Worm (Caenorhabditis elegans) whole organism, L4 larva: Measurements from ENCODE around the gene cht-1.

ENCODE experiments used
- lin-39 ChIP-seq: fragments of 150-350 bp; optimal IDR thresholded peaks from 2 replicates; lab custom pipeline; 2014; ENCODE audit warnings: missing biosample characterization, missing genetic modification reagents, missing genetic modification characterization
- mes-2 ChIP-seq: sonication (generic microtip); optimal IDR thresholded peaks from 2 replicates; lab custom pipeline; 2016; ENCODE audit warnings: missing genotype, mild to moderate bottlenecking, missing genetic modification characterization, missing compliant biosample characterization; ENCODE audit not compliant: poor library complexity, severe bottlenecking
- nhr-11 ChIP-seq: fragments of 150-350 bp; optimal IDR thresholded peaks from 2 replicates; lab custom pipeline; 2014; ENCODE audit warnings: missing biosample characterization, missing genetic modification characterization
- nhr-111 ChIP-seq: fragments of 200-800 bp; sonication (Bioruptor generic); optimal IDR thresholded peaks from 2 replicates; lab custom pipeline; 2018; ENCODE audit warnings: mild to moderate bottlenecking, missing genetic modification characterization, missing compliant biosample characterization
- nhr-28 ChIP-seq: fragments of 150-350 bp; optimal IDR thresholded peaks from 2 replicates; lab custom pipeline; 2014; ENCODE audit warnings: missing biosample characterization, missing genetic modification characterization
- pqm-1 ChIP-seq: sonication (generic microtip); optimal IDR thresholded peaks from 2 replicates; lab custom pipeline; 2017; ENCODE audit warnings: missing biosample characterization, missing genetic modification characterization

ce11 chrX:3444514-3444913 is 44.7 kb upstream of the cht-1 start, which contains the start of gene ZK813.7:
- TF ChIP-seq lin-39 (tag; lab: Kevin White, UChicago): no peak
- TF ChIP-seq pqm-1 (tag; lab: Kevin White, UChicago): no peak
- TF ChIP-seq nhr-11: no peak
- no peak for TF ChIP-seq nhr-28
- TF ChIP-seq nhr-111 (GFP tag; lab: Kevin White, UChicago): no peak
- TF ChIP-seq mes-2 (tag; lab: Kevin White, UChicago): no peak
